Worm (Caenorhabditis elegans) whole organism, L2 larva: ENCODE results near the gene fog-2.

Experiments
- C34F6.9 ChIP-seq: fragments of 150-350 bp; optimal IDR thresholded peaks from 2 replicates; lab custom pipeline; 2014; ENCODE audit warnings: missing biosample characterization, missing genetic modification characterization
- F13H6.1 ChIP-seq: sonication (generic microtip); optimal IDR thresholded peaks from 2 replicates; lab custom pipeline; 2016; ENCODE audit warnings: missing genetic modification characterization, missing compliant biosample characterization
- R02D3.7 ChIP-seq: fragments of 150-350 bp; optimal IDR thresholded peaks from 2 replicates; lab custom pipeline; 2014; ENCODE audit warnings: missing biosample characterization, missing genetic modification characterization
- Y55F3AM.14 ChIP-seq: fragments of 200-800 bp; sonication (Bioruptor generic); optimal IDR thresholded peaks from 2 replicates; lab custom pipeline; 2018; ENCODE audit warnings: mild to moderate bottlenecking, missing genetic modification characterization, missing compliant biosample characterization
- ZK546.5 ChIP-seq: sonication (generic microtip); optimal IDR thresholded peaks from 2 replicates; lab custom pipeline; 2017; ENCODE audit warnings: missing biosample characterization, missing genetic modification characterization
- alr-1 ChIP-seq: fragments of 150-350 bp; optimal IDR thresholded peaks from 2 replicates; lab custom pipeline; 2014; ENCODE audit warnings: missing biosample characterization, missing genetic modification characterization
- aly-2 ChIP-seq: fragments of 150-350 bp; optimal IDR thresholded peaks from 2 replicates; lab custom pipeline; 2014; ENCODE audit warnings: missing biosample characterization, missing genetic modification characterization
- ama-1 ChIP-seq: fragments of 150-350 bp; optimal IDR thresholded peaks from 2 replicates; lab custom pipeline; 2018; ENCODE audit warnings: inconsistent platforms
- blmp-1 ChIP-seq: sonication (generic microtip); optimal IDR thresholded peaks from 2 replicates; lab custom pipeline; 2017; ENCODE audit warnings: missing genetic modification characterization, mild to moderate bottlenecking, missing compliant biosample characterization, antibody characterized with exemption, moderate library complexity; ENCODE audit not compliant: insufficient read depth
- ceh-16 ChIP-seq: fragments of 150-350 bp; optimal IDR thresholded peaks from 2 replicates; lab custom pipeline; 2014; ENCODE audit warnings: missing biosample characterization, missing genetic modification characterization
- ceh-82 ChIP-seq: fragments of 150-350 bp; optimal IDR thresholded peaks from 2 replicates; lab custom pipeline; 2014; ENCODE audit warnings: missing biosample characterization, missing genetic modification characterization
- crh-2 ChIP-seq: sonication (generic microtip); optimal IDR thresholded peaks from 2 replicates; lab custom pipeline; 2017; ENCODE audit warnings: missing biosample characterization, missing genetic modification characterization
- dmd-4 ChIP-seq: sonication (generic microtip); optimal IDR thresholded peaks from 2 replicates; lab custom pipeline; 2017; ENCODE audit warnings: missing biosample characterization, missing genetic modification characterization
- egl-27 ChIP-seq: sonication (generic microtip); optimal IDR thresholded peaks from 3 replicates; lab custom pipeline; 2017; ENCODE audit warnings: missing biosample characterization, missing genetic modification reagents, missing genetic modification characterization
- elt-1 ChIP-seq: fragments of 150-350 bp; optimal IDR thresholded peaks from 2 replicates; lab custom pipeline; 2014; ENCODE audit warnings: missing biosample characterization, missing genetic modification characterization
- fos-1 ChIP-seq: fragments of 150-350 bp; optimal IDR thresholded peaks from 2 replicates; lab custom pipeline; 2014; ENCODE audit warnings: missing biosample characterization, missing genetic modification characterization
- gmeb-1 ChIP-seq: fragments of 150-350 bp; optimal IDR thresholded peaks from 2 replicates; lab custom pipeline; 2014; ENCODE audit warnings: missing biosample characterization, missing genetic modification characterization
- lin-11 ChIP-seq: fragments of 150-350 bp; sonication (generic microtip); optimal IDR thresholded peaks from 2 replicates; lab custom pipeline; 2014; ENCODE audit warnings: missing biosample characterization, missing genetic modification characterization, inconsistent platforms, mixed read lengths
- lin-13 ChIP-seq: fragments of 150-350 bp; optimal IDR thresholded peaks from 2 replicates; lab custom pipeline; 2014; ENCODE audit warnings: missing biosample characterization, missing genetic modification reagents, missing genetic modification characterization
- lin-39 ChIP-seq: fragments of 150-350 bp; optimal IDR thresholded peaks from 2 replicates; lab custom pipeline; 2014; ENCODE audit warnings: missing biosample characterization, missing genetic modification reagents, missing genetic modification characterization
- lsy-2 ChIP-seq, 2 experiments: fragments of 150-350 bp in 1 of 2; sonication (generic microtip) in 1 of 2; optimal IDR thresholded peaks; 2 replicates each; lab custom pipeline; 2014 to 2017; ENCODE audit warnings: missing biosample characterization in 2 of 2, missing genetic modification characterization in 2 of 2
- mab-5 ChIP-seq: fragments of 150-350 bp; optimal IDR thresholded peaks from 2 replicates; lab custom pipeline; 2014; ENCODE audit warnings: missing biosample characterization, missing genetic modification characterization
- mbf-1 ChIP-seq: sonication (generic microtip); optimal IDR thresholded peaks from 2 replicates; lab custom pipeline; 2017; ENCODE audit warnings: missing biosample characterization, missing genetic modification characterization
- mdl-1 ChIP-seq, 2 experiments: fragments of 150-350 bp in 1 of 2; sonication (generic microtip) in 1 of 2; optimal IDR thresholded peaks; 2 replicates each; lab custom pipeline; 2017; ENCODE audit warnings: missing biosample characterization in 2 of 2, missing genetic modification characterization in 2 of 2
- nhr-10 ChIP-seq: sonication (generic microtip); optimal IDR thresholded peaks from 2 replicates; lab custom pipeline; 2017; ENCODE audit warnings: missing biosample characterization, missing genetic modification characterization
- nhr-11 ChIP-seq: fragments of 150-350 bp; optimal IDR thresholded peaks from 2 replicates; lab custom pipeline; 2014; ENCODE audit warnings: missing biosample characterization, missing genetic modification characterization
- nhr-12 ChIP-seq: fragments of 150-350 bp; optimal IDR thresholded peaks from 2 replicates; lab custom pipeline; 2014; ENCODE audit warnings: missing biosample characterization, missing genetic modification characterization
- nhr-129 ChIP-seq: fragments of 150-350 bp; optimal IDR thresholded peaks from 2 replicates; lab custom pipeline; 2014; ENCODE audit warnings: missing biosample characterization, missing genetic modification characterization
- nhr-21 ChIP-seq: fragments of 150-350 bp; optimal IDR thresholded peaks from 2 replicates; lab custom pipeline; 2014; ENCODE audit warnings: missing biosample characterization, missing genetic modification characterization
- nhr-23 ChIP-seq: fragments of 150-350 bp; optimal IDR thresholded peaks from 2 replicates; lab custom pipeline; 2014; ENCODE audit warnings: missing biosample characterization, missing genetic modification reagents, missing genetic modification characterization
- nhr-237 ChIP-seq: fragments of 150-350 bp; optimal IDR thresholded peaks from 2 replicates; lab custom pipeline; 2014; ENCODE audit warnings: missing biosample characterization, missing genetic modification characterization
- nhr-25 ChIP-seq: fragments of 150-350 bp; sonication (generic microtip); optimal IDR thresholded peaks from 3 replicates; lab custom pipeline; 2014; ENCODE audit warnings: missing biosample characterization, missing genetic modification characterization
- nhr-6 ChIP-seq: fragments of 150-350 bp; optimal IDR thresholded peaks from 2 replicates; lab custom pipeline; 2014; ENCODE audit warnings: missing biosample characterization, missing genetic modification characterization
- nhr-77 ChIP-seq: fragments of 150-350 bp; optimal IDR thresholded peaks from 2 replicates; lab custom pipeline; 2014; ENCODE audit warnings: missing biosample characterization, missing genetic modification characterization
- peb-1 ChIP-seq: fragments of 150-350 bp; optimal IDR thresholded peaks from 2 replicates; lab custom pipeline; 2014; ENCODE audit warnings: missing biosample characterization, missing genetic modification characterization
- skn-1 ChIP-seq: sonication (generic microtip); optimal IDR thresholded peaks from 2 replicates; lab custom pipeline; 2017; ENCODE audit warnings: missing biosample characterization, missing genetic modification characterization
- sma-3 ChIP-seq: sonication (generic microtip); optimal IDR thresholded peaks from 2 replicates; lab custom pipeline; 2016; ENCODE audit warnings: missing genetic modification reagents, missing genetic modification characterization, missing compliant biosample characterization
- sma-9 ChIP-seq, 2 experiments: fragments of 150-350 bp in 1 of 2; sonication (generic microtip) in 1 of 2; optimal IDR thresholded peaks; 2 replicates each; lab custom pipeline; 2014 to 2016; ENCODE audit warnings: missing genetic modification characterization in 2 of 2, mild to moderate bottlenecking in 1 of 2, missing biosample characterization in 1 of 2, missing compliant biosample characterization in 1 of 2, missing genetic modification reagents in 1 of 2, moderate library complexity in 1 of 2
- snpc-4 ChIP-seq: fragments of 150-350 bp; optimal IDR thresholded peaks from 2 replicates; lab custom pipeline; 2014; ENCODE audit warnings: missing biosample characterization, missing genetic modification characterization
- unc-39 ChIP-seq: fragments of 150-350 bp; optimal IDR thresholded peaks from 2 replicates; lab custom pipeline; 2014; ENCODE audit warnings: missing biosample characterization, missing genetic modification characterization
- unc-55 ChIP-seq: fragments of 150-350 bp; sonication (generic microtip); optimal IDR thresholded peaks from 3 replicates; lab custom pipeline; 2014; ENCODE audit warnings: missing biosample characterization, missing genetic modification reagents, missing genetic modification characterization
- unc-62 ChIP-seq: fragments of 150-350 bp; optimal IDR thresholded peaks from 2 replicates; lab custom pipeline; 2014; ENCODE audit warnings: missing biosample characterization, missing genetic modification reagents, missing genetic modification characterization
- zag-1 ChIP-seq: fragments of 150-350 bp; optimal IDR thresholded peaks from 2 replicates; lab custom pipeline; 2014; ENCODE audit warnings: missing biosample characterization, missing genetic modification characterization
- ztf-1 ChIP-seq: fragments of 200-800 bp; sonication (Bioruptor generic); conservative IDR thresholded peaks from 2 replicates; pipeline ENCODE4 v1.3.6; 2022; ENCODE audit warnings: missing genetic modification characterization, missing compliant biosample characterization
- ztf-11 ChIP-seq: sonication (generic microtip); optimal IDR thresholded peaks from 2 replicates; lab custom pipeline; 2017; ENCODE audit warnings: missing biosample characterization, missing genetic modification characterization
- ztf-4 ChIP-seq: fragments of 150-350 bp; optimal IDR thresholded peaks from 2 replicates; lab custom pipeline; 2014; ENCODE audit warnings: missing biosample characterization, missing genetic modification characterization

Gene fog-2

DNA sequence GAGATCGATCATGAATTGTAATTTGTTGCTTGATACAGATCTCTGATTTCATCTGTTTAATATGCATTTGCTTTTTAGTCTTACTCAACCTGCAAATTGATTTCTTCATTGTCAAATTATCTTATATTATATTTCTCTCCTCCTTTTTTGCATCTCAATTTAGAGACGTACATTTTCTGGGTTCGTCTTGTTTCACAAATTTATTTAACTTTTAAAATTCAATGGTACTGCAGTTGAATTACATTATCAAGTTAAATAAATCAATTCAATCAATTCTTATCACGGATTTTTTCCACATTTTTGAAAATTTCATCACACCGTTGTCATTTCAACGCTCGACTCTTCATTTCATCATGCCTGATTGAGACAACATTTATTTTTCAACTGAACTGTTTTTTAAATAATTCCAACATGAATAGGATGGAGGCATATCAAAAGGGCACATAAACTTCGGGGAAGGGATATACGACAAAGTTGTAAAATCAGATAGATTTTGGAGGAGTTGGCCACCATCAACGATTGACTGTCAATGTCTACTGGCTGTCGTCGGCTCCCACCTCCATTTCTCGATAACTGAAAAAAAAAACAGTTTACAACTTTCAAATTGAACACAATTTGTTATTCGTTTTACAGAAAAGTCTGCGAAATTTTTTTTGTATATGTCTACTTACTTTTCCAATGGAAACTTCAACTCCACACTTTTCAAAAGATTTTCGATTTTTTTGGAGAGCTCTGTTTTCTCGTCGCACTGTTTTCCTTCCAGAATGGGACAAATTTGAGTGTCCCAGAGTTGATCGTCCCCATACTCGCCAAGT lies 36.6 kb upstream of the fog-2 start:
- TF ChIP-seq mbf-1 (tag; lab: Kevin White, UChicago) (no peak), sma-9 (GFP tag; optimal IDR thresholded peaks at IDR 0.05; lab: Kevin White, UChicago) (peak; percentile 17), sma-9 (tag; optimal IDR thresholded peaks at IDR 0.05; lab: Kevin White, UChicago) (no peak), unc-62 (GFP tag; lab: Kevin White, UChicago) (no peak), nhr-129 (no peak), fos-1 (tag; lab: Kevin White, UChicago) (peak; percentile 23), nhr-237 (tag; lab: Kevin White, UChicago) (no peak), dmd-4 (tag; lab: Kevin White, UChicago) (no peak), egl-27 (tag; lab: Kevin White, UChicago) (no peak), unc-55 (GFP tag; lab: Kevin White, UChicago) (no peak), R02D3.7 (tag; lab: Kevin White, UChicago) (no peak), gmeb-1 (peak; percentile 73), nhr-77 (tag; lab: Kevin White, UChicago) (no peak), ama-1 (peak; percentile 86), elt-1 (tag; lab: Kevin White, UChicago) (no peak), nhr-11 (no peak), unc-39 (tag; lab: Kevin White, UChicago) (no peak), nhr-21 (tag; lab: Kevin White, UChicago) (no peak), mab-5 (no peak), nhr-23 (tag; lab: Kevin White, UChicago) (no peak), lsy-2 (tag; optimal IDR thresholded peaks at IDR 0.05; lab: Kevin White, UChicago) (no peak), nhr-10 (tag; lab: Kevin White, UChicago) (no peak), crh-2 (peak; percentile 30), nhr-25 (tag; lab: Kevin White, UChicago) (no peak), skn-1 (tag; lab: Kevin White, UChicago) (no peak), alr-1 (tag; lab: Kevin White, UChicago) (no peak), zag-1 (no peak), lin-11 (tag; lab: Kevin White, UChicago) (no peak), blmp-1 (tag; lab: Kevin White, UChicago) (no peak), snpc-4 (tag; lab: Kevin White, UChicago) (no peak), ceh-82 (no peak), ztf-4 (no peak), lin-13 (GFP tag; lab: Kevin White, UChicago) (peak; percentile 27), F13H6.1 (tag; lab: Kevin White, UChicago) (no peak), ztf-11 (tag; lab: Kevin White, UChicago) (no peak)

DNA sequence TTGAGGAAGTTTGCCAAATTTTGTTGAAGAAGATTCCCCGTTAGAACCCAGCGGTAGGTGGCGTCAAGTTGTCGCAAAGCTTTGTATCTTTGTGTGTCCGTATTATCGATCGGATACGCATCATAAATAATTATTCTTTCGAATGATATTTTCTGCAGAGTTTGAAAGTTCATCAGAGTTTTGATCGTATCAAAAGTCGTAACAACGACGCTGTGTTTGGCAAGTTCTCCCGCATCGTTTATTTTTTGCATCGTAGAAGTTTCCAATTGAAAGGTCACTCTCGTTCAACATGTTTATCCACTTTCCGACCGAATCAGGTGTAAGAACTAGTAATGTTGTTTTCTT lies 36.0 kb upstream of the fog-2 start:
- TF ChIP-seq lin-11 (tag; lab: Kevin White, UChicago) (no peak), ama-1 (peak; percentile 58)

DNA sequence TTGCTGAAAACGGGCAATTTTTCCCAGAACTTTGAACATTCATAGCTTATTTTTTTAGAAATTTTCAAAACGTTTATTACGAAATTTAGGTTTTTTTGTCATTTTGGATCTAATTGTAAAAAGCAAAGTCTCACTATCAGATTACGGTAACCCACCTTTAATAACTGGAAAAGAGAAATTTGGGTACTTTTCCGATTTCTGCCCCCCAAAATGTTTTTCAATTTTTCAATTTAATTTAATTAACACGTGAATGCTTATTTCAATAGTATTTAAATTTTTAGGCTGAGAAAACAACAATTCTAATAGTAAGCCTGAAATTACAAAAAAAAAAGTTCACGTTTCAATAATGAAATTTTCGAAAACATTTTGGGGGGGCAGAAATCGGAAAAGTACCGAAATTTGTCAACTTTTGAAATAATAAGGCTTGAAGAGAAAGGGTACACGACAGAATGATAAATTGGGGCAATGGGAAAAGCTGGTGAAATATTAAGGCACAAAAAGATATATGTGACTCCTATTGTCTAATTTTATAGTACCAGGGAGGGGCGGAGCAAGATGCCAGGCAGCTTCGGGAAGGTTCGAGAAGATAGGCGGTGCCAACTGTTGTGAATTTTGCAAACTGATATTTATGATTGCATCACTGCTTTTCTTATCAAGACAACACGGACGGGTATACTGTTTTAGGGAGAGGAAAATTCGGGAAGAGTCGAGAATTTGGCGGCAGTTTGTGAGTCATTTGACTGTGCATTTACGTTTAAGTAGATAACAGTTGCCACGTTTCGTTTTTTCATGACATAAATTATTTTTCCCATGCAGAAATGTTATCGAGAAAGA lies 34.8 kb upstream of the fog-2 start, which contains the start of gene F19B2.5:
F19B2.5 (minus strand) TSS at position 107 of the 834 bp plus-strand sequence.
- TF ChIP-seq nhr-25 (tag; lab: Kevin White, UChicago) (no peak), gmeb-1 (peak; percentile 63), elt-1 (tag; lab: Kevin White, UChicago) (no peak), ztf-4 (no peak), ama-1 (peak; percentile 89), mdl-1 (tag; optimal IDR thresholded peaks at IDR 0.05; lab: Kevin White, UChicago) (no peak), lin-39 (no peak), ZK546.5 (tag; lab: Kevin White, UChicago) (no peak), skn-1 (tag; lab: Kevin White, UChicago) (no peak), ztf-11 (tag; lab: Kevin White, UChicago) (no peak), nhr-6 (tag; lab: Kevin White, UChicago) (no peak), ztf-1 (GFP tag; lab: Robert Waterston, UW) (no peak), sma-3 (GFP tag; lab: Kevin White, UChicago) (peak; percentile 65), nhr-21 (tag; lab: Kevin White, UChicago) (no peak), peb-1 (tag; lab: Kevin White, UChicago) (no peak), lin-11 (tag; lab: Kevin White, UChicago) (no peak), unc-39 (tag; lab: Kevin White, UChicago) (no peak), ceh-82 (no peak), nhr-237 (tag; lab: Kevin White, UChicago) (no peak), lin-13 (GFP tag; lab: Kevin White, UChicago) (no peak), snpc-4 (tag; lab: Kevin White, UChicago) (no peak), ceh-16 (tag; lab: Kevin White, UChicago) (no peak), nhr-12 (tag; lab: Kevin White, UChicago) (no peak), R02D3.7 (tag; lab: Kevin White, UChicago) (no peak), Y55F3AM.14 (no peak), aly-2 (tag; lab: Kevin White, UChicago) (no peak), lsy-2 (tag; optimal IDR thresholded peaks at IDR 0.05; lab: Kevin White, UChicago) (peak in 1 of 2 experiments; percentile 35), F13H6.1 (tag; lab: Kevin White, UChicago) (peak; percentile 39), unc-62 (GFP tag; lab: Kevin White, UChicago) (no peak), C34F6.9 (tag; lab: Kevin White, UChicago) (no peak)
